Worm (Caenorhabditis elegans) whole organism, L4 larva: ENCODE data around the gene F13A7.12.
A peak's percentile ranks its signal among the peaks of the same experiment; 100 is the strongest.

Source experiments
- F37D6.2 ChIP-seq: sonication (generic microtip); optimal IDR thresholded peaks from 2 replicates; lab custom pipeline; 2016; ENCODE audit warnings: mild to moderate bottlenecking, missing genetic modification characterization, missing compliant biosample characterization
- F49E8.2 ChIP-seq: sonication (generic microtip); optimal IDR thresholded peaks from 2 replicates; lab custom pipeline; 2016; ENCODE audit warnings: missing compliant biosample characterization, mild to moderate bottlenecking, missing genetic modification characterization, borderline replicate concordance
- Y48G9A.11 ChIP-seq: fragments of 200-800 bp; sonication (Bioruptor generic); IDR thresholded peaks from 2 replicates; pipeline ENCODE4 v1.3.6; 2022; ENCODE audit warnings: missing genetic modification reagents, missing genetic modification characterization, missing compliant biosample characterization
- Y75B8A.6 ChIP-seq: fragments of 200-800 bp; sonication (Bioruptor generic); IDR thresholded peaks from 2 replicates; pipeline ENCODE4 v1.3.6; 2022; ENCODE audit warnings: missing genetic modification reagents, missing genetic modification characterization, missing compliant biosample characterization
- ZK546.5 ChIP-seq, 2 experiments: sonication (generic microtip); optimal IDR thresholded peaks; 2 replicates each; lab custom pipeline; 2017; ENCODE audit warnings: missing biosample characterization in 2 of 2, missing genetic modification characterization in 2 of 2
- aha-1 ChIP-seq: fragments of 150-350 bp; peaks from one replicate; lab custom pipeline; 2014; ENCODE audit warnings: missing biosample characterization, missing genetic modification characterization
- aly-2 ChIP-seq: sonication (generic microtip); optimal IDR thresholded peaks from 2 replicates; lab custom pipeline; 2018; ENCODE audit warnings: missing biosample characterization, missing genetic modification characterization
- attf-4 ChIP-seq: sonication (generic microtip); optimal IDR thresholded peaks from 3 replicates; lab custom pipeline; 2017; ENCODE audit warnings: missing biosample characterization, missing genetic modification characterization
- ceh-44 ChIP-seq: fragments of 200-800 bp; sonication (Bioruptor generic); IDR thresholded peaks from 2 replicates; pipeline ENCODE4 v1.3.6; 2022; ENCODE audit warnings: missing genetic modification reagents, missing genetic modification characterization, missing compliant biosample characterization
- cey-2 ChIP-seq: sonication (generic microtip); optimal IDR thresholded peaks from 3 replicates; lab custom pipeline; 2017; ENCODE audit warnings: missing genetic modification characterization, mild to moderate bottlenecking, missing compliant biosample characterization, antibody characterized with exemption, borderline replicate concordance; ENCODE audit not compliant: insufficient read depth
- ctbp-1 ChIP-seq: fragments of 200-800 bp; sonication (Bioruptor generic); IDR thresholded peaks from 2 replicates; pipeline ENCODE4 v1.3.6; 2022; ENCODE audit warnings: missing genetic modification reagents, missing genetic modification characterization, missing compliant biosample characterization
- daf-8 ChIP-seq: fragments of 200-800 bp; sonication (Bioruptor generic); IDR thresholded peaks from 2 replicates; pipeline ENCODE4 v1.3.6; 2022; ENCODE audit warnings: missing genetic modification characterization, missing compliant biosample characterization
- dmd-6 ChIP-seq: fragments of 200-800 bp; sonication (Bioruptor generic); IDR thresholded peaks from 2 replicates; pipeline ENCODE4 v1.3.6; 2022; ENCODE audit warnings: missing genetic modification reagents, missing genetic modification characterization, missing compliant biosample characterization
- dmd-9 ChIP-seq: fragments of 200-800 bp; sonication (Bioruptor generic); IDR thresholded peaks from 2 replicates; pipeline ENCODE4 v1.3.6; 2022; ENCODE audit warnings: missing genetic modification reagents, missing genetic modification characterization, missing compliant biosample characterization
- dpl-1 ChIP-seq: fragments of 150-350 bp; optimal IDR thresholded peaks from 2 replicates; lab custom pipeline; 2014; ENCODE audit warnings: missing biosample characterization, missing genetic modification reagents, missing genetic modification characterization
- duxl-1 ChIP-seq: sonication (generic microtip); optimal IDR thresholded peaks from 2 replicates; lab custom pipeline; 2016; ENCODE audit warnings: mild to moderate bottlenecking, missing genetic modification characterization, moderate library complexity, missing compliant biosample characterization; ENCODE audit not compliant: poor library complexity
- egl-27 ChIP-seq: sonication (generic microtip); optimal IDR thresholded peaks from 3 replicates; lab custom pipeline; 2017; ENCODE audit warnings: missing biosample characterization, missing genetic modification reagents, missing genetic modification characterization
- fkh-10 ChIP-seq: fragments of 150-350 bp; optimal IDR thresholded peaks from 2 replicates; lab custom pipeline; 2014; ENCODE audit warnings: missing biosample characterization, missing genetic modification reagents, missing genetic modification characterization
- gei-8 ChIP-seq: fragments of 200-800 bp; sonication (Bioruptor generic); optimal IDR thresholded peaks from 2 replicates; lab custom pipeline; 2018; ENCODE audit warnings: mild to moderate bottlenecking, missing genetic modification characterization, missing compliant biosample characterization
- hif-1 ChIP-seq, 2 experiments: sonication (generic microtip); optimal IDR thresholded peaks; 2 replicates each; lab custom pipeline; 2016 to 2017; ENCODE audit warnings: missing compliant biosample characterization in 2 of 2, missing genetic modification characterization in 2 of 2, missing genetic modification reagents in 2 of 2, missing genotype in 2 of 2, mild to moderate bottlenecking in 1 of 2
- hlh-30 ChIP-seq: sonication (generic microtip); optimal IDR thresholded peaks from 2 replicates; lab custom pipeline; 2017; ENCODE audit warnings: antibody characterized with exemption, mild to moderate bottlenecking, missing genetic modification characterization, missing compliant biosample characterization; ENCODE audit not compliant: insufficient read depth
- jun-1 ChIP-seq: fragments of 150-350 bp; optimal IDR thresholded peaks from 2 replicates; lab custom pipeline; 2014; ENCODE audit warnings: missing biosample characterization, missing genetic modification reagents, missing genetic modification characterization
- lin-13 ChIP-seq: fragments of 150-350 bp; optimal IDR thresholded peaks from 2 replicates; lab custom pipeline; 2014; ENCODE audit warnings: missing biosample characterization, missing genetic modification reagents, missing genetic modification characterization
- lin-39 ChIP-seq: fragments of 150-350 bp; optimal IDR thresholded peaks from 2 replicates; lab custom pipeline; 2014; ENCODE audit warnings: missing biosample characterization, missing genetic modification reagents, missing genetic modification characterization
- lir-3 ChIP-seq: sonication (generic microtip); optimal IDR thresholded peaks from 2 replicates; lab custom pipeline; 2016; ENCODE audit warnings: mild to moderate bottlenecking, missing genetic modification characterization, missing compliant biosample characterization
- lsy-2 ChIP-seq, 2 experiments: fragments of 150-350 bp in 1 of 2; sonication (generic microtip) in 1 of 2; optimal IDR thresholded peaks; 2 replicates each; lab custom pipeline; 2014 to 2017; ENCODE audit warnings: missing biosample characterization in 2 of 2, missing genetic modification characterization in 2 of 2
- madf-5 ChIP-seq, 2 experiments: fragments of 200-800 bp; sonication (Bioruptor generic); IDR thresholded peaks; 2 replicates each; pipeline ENCODE4 v1.3.6; 2022; ENCODE audit warnings: missing compliant biosample characterization in 2 of 2, missing genetic modification characterization in 2 of 2
- mdl-1 ChIP-seq, 2 experiments: fragments of 150-350 bp in 1 of 2; sonication (generic microtip) in 1 of 2; optimal IDR thresholded peaks; 2 replicates each; lab custom pipeline; 2014 to 2017; ENCODE audit warnings: missing biosample characterization in 2 of 2, missing genetic modification characterization in 2 of 2
- mdt-29 ChIP-seq: fragments of 200-800 bp; sonication (Bioruptor generic); IDR thresholded peaks from 2 replicates; pipeline ENCODE4 v1.3.6; 2022; ENCODE audit warnings: missing genetic modification reagents, missing genetic modification characterization, missing compliant biosample characterization
- mes-2 ChIP-seq: sonication (generic microtip); optimal IDR thresholded peaks from 2 replicates; lab custom pipeline; 2016; ENCODE audit warnings: missing genotype, mild to moderate bottlenecking, missing genetic modification characterization, missing compliant biosample characterization; ENCODE audit not compliant: poor library complexity, severe bottlenecking
- mxl-2 ChIP-seq: fragments of 200-800 bp; sonication (Bioruptor generic); conservative IDR thresholded peaks from 2 replicates; pipeline ENCODE4 v1.3.6; 2022; ENCODE audit warnings: missing genetic modification reagents, missing genetic modification characterization, missing compliant biosample characterization
- nhr-41 ChIP-seq: fragments of 200-800 bp; sonication (Bioruptor generic); IDR thresholded peaks from 2 replicates; pipeline ENCODE4 v1.3.6; 2022; ENCODE audit warnings: missing genetic modification reagents, missing genetic modification characterization, missing compliant biosample characterization
- nhr-6 ChIP-seq: fragments of 150-350 bp; optimal IDR thresholded peaks from 2 replicates; lab custom pipeline; 2014; ENCODE audit warnings: missing biosample characterization, missing genetic modification characterization
- pha-4 ChIP-seq, 2 experiments: fragments of 150-350 bp in 1 of 2; fragments of 200-800 bp in 1 of 2; sonication (Bioruptor generic) in 1 of 2; IDR thresholded peaks in 1 of 2; optimal IDR thresholded peaks in 1 of 2; 2 replicates each; pipeline versions ENCODE4 v1.3.6 to Lab custom; 2014 to 2022; ENCODE audit warnings: missing genetic modification characterization in 2 of 2, missing genetic modification reagents in 2 of 2, missing biosample characterization in 1 of 2, missing compliant biosample characterization in 1 of 2
- rbr-2 ChIP-seq: sonication (generic microtip); optimal IDR thresholded peaks from 2 replicates; lab custom pipeline; 2016; ENCODE audit warnings: missing genotype, missing genetic modification characterization, missing compliant biosample characterization
- sdz-12 ChIP-seq: fragments of 200-800 bp; sonication (Bioruptor generic); optimal IDR thresholded peaks from 2 replicates; lab custom pipeline; 2018; ENCODE audit warnings: mild to moderate bottlenecking, missing genetic modification characterization, missing compliant biosample characterization
- snpc-1.2 ChIP-seq: fragments of 200-800 bp; sonication (Bioruptor generic); IDR thresholded peaks from 2 replicates; pipeline ENCODE4 v1.3.6; 2022; ENCODE audit warnings: missing genetic modification reagents, missing genetic modification characterization, missing compliant biosample characterization
- snpc-4 ChIP-seq: fragments of 150-350 bp; optimal IDR thresholded peaks from 2 replicates; lab custom pipeline; 2014; ENCODE audit warnings: missing biosample characterization, missing genetic modification characterization
- spr-1 ChIP-seq: sonication (generic microtip); optimal IDR thresholded peaks from 2 replicates; lab custom pipeline; 2016; ENCODE audit warnings: mild to moderate bottlenecking, missing genetic modification characterization, missing compliant biosample characterization
- spr-3 ChIP-seq: fragments of 200-800 bp; sonication (Bioruptor generic); optimal IDR thresholded peaks from 2 replicates; lab custom pipeline; 2018; ENCODE audit warnings: mild to moderate bottlenecking, missing genetic modification characterization, missing compliant biosample characterization
- tag-97 ChIP-seq: fragments of 200-800 bp; sonication (Bioruptor generic); IDR thresholded peaks from 2 replicates; pipeline ENCODE4 v1.3.6; 2022; ENCODE audit warnings: missing genetic modification characterization, missing compliant biosample characterization
- tra-1 ChIP-seq: fragments of 200-800 bp; sonication (Bioruptor generic); IDR thresholded peaks from 2 replicates; pipeline ENCODE4 v1.3.6; 2022; ENCODE audit warnings: missing genetic modification reagents, missing genetic modification characterization, missing compliant biosample characterization
- unc-39 ChIP-seq: sonication (generic microtip); optimal IDR thresholded peaks from 2 replicates; lab custom pipeline; 2017; ENCODE audit warnings: missing biosample characterization, missing genetic modification characterization
- unc-62 ChIP-seq, 3 experiments: fragments of 150-350 bp in 1 of 3; sonication (generic microtip); optimal IDR thresholded peaks in 2 of 3; peaks in 1 of 3; 1 replicate in 1 of 3; 2 replicates in 2 of 3; lab custom pipeline; 2014 to 2017; ENCODE audit warnings: missing biosample characterization in 3 of 3, missing genetic modification characterization in 3 of 3, missing genetic modification reagents in 3 of 3, missing genotype in 1 of 3
- vab-7 ChIP-seq: fragments of 200-800 bp; sonication (Bioruptor generic); IDR thresholded peaks from 2 replicates; pipeline ENCODE4 v1.3.6; 2022; ENCODE audit warnings: missing genetic modification reagents, missing genetic modification characterization, missing compliant biosample characterization
- zip-2 ChIP-seq: fragments of 150-350 bp; optimal IDR thresholded peaks from 2 replicates; lab custom pipeline; 2014; ENCODE audit warnings: missing biosample characterization, missing genetic modification characterization
- ztf-7 ChIP-seq: fragments of 150-350 bp; optimal IDR thresholded peaks from 2 replicates; lab custom pipeline; 2014; ENCODE audit warnings: missing biosample characterization, missing genetic modification characterization

The F13A7.12 gene

DNA sequence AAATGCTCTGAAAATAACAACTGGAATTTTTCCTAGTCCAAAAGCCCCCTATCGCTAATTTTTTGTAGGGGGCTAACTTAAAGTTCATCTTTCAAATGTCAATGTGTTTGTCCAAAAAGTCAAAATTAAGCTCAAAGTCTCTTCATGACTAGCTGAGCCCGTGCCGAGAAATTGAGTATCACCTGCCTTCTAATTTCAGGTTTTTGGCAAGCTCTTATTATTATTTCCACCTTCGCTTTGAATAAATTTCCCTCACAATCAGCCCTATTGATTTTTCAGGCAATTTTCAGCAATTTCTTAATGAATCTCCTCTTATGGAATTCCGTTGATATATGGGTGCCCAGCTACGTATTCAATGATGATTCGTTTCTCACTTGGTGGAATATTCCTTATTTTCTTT, 3.5 kb downstream of the F13A7.12 start, which contains the start of gene sre-36:
Gene sre-36 (plus strand): TSS at position 301 of the 400 bp plus-strand sequence.
- TF ChIP-seq mxl-2 (GFP tag; lab: Robert Waterston, UW) (no peak), unc-62 (GFP tag; optimal IDR thresholded peaks at IDR 0.05 in 1 of 2; lab: Kevin White, UChicago) (peak in 1 of 2 experiments; percentile 52), unc-62 (tag; optimal IDR thresholded peaks at IDR 0.05; lab: Kevin White, UChicago) (no peak)

- TF ChIP-seq ceh-44 (GFP tag; lab: Robert Waterston, UW) (peak; percentile 61; the same call in 1 of the 2 replicates), snpc-1.2 (0 out of 2 replicates have a peak, but pooled peaks have one; percentile 32), ZK546.5 (tag; optimal IDR thresholded peaks at IDR 0.05; lab: Kevin White, UChicago) (no peak), cey-2 (tag; lab: Kevin White, UChicago) (no peak), dpl-1 (peak; percentile 99), ctbp-1 (GFP tag; lab: Robert Waterston, UW) (no peak), jun-1 (no peak), tra-1 (peak; percentile 59; the same call in 1 of the 2 replicates), F37D6.2 (tag; lab: Kevin White, UChicago) (peak; percentile 33), duxl-1 (tag; lab: Kevin White, UChicago) (peak; percentile 85), F49E8.2 (tag; lab: Kevin White, UChicago) (peak; percentile 19), ztf-7 (peak; percentile 42), hif-1 (tag; optimal IDR thresholded peaks at IDR 0.05; lab: Kevin White, UChicago) (peak in 1 of 2 experiments; percentile 90), hlh-30 (no peak), egl-27 (no peak), pha-4 (GFP tag; IDR thresholded peaks at IDR 0.05; lab: Robert Waterston, UW) (no peak), pha-4 (tag; optimal IDR thresholded peaks at IDR 0.05; lab: Kevin White, UChicago) (no peak), unc-39 (tag; lab: Kevin White, UChicago) (no peak), madf-5 (GFP tag; IDR thresholded peaks at IDR 0.05; lab: Robert Waterston, UW) (peak in 1 of 2 experiments; percentile 76; a peak in 1 of 4 replicates), zip-2 (tag; lab: Kevin White, UChicago) (no peak), lin-13 (peak; percentile 33), Y48G9A.11 (GFP tag; lab: Robert Waterston, UW) (peak; percentile 44; the same call in 1 of the 2 replicates), gei-8 (no peak), tag-97 (peak; percentile 68; the same call in 1 of the 2 replicates), spr-3 (GFP tag; lab: Kevin White, UChicago) (peak; percentile 20), aha-1 (peak; percentile 66), vab-7 (GFP tag; lab: Robert Waterston, UW) (0 out of 2 replicates have a peak, but pooled peaks have one; percentile 16), Y75B8A.6 (no peak), dmd-9 (peak; percentile 89), sdz-12 (GFP tag; lab: Kevin White, UChicago) (no peak), dmd-6 (GFP tag; lab: Robert Waterston, UW) (peak; percentile 75), nhr-6 (tag; lab: Kevin White, UChicago) (peak; percentile 14), lsy-2 (tag; optimal IDR thresholded peaks at IDR 0.05; lab: Kevin White, UChicago) (peak in 1 of 2 experiments; percentile 87), mdt-29 (GFP tag; lab: Robert Waterston, UW) (0 out of 2 replicates have a peak, but pooled peaks have one; percentile 17), nhr-41 (GFP tag; lab: Robert Waterston, UW) (no peak), mdl-1 (tag; optimal IDR thresholded peaks at IDR 0.05; lab: Kevin White, UChicago) (no peak), daf-8 (GFP tag; lab: Robert Waterston, UW) (no peak), aly-2 (tag; lab: Kevin White, UChicago) (no peak), mes-2 (tag; lab: Kevin White, UChicago) (peak; percentile 100), spr-1 (tag; lab: Kevin White, UChicago) (no peak), lin-39 (no peak), fkh-10 (no peak), snpc-4 (tag; lab: Kevin White, UChicago) (no peak), lir-3 (tag; lab: Kevin White, UChicago) (no peak), rbr-2 (tag; lab: Kevin White, UChicago) (peak; percentile 52), attf-4 (tag; lab: Kevin White, UChicago) (no peak)
Measured at ce11 chrV:16401519-16401918, 5.7 kb downstream of the F13A7.12 start, which contains the start of gene F13A7.14. TSS of gene F13A7.14 (plus strand) at chrV:16401891.
